Fruit fly (Drosophila melanogaster) whole organism, embryonic: ENCODE data around the gene CheA7a.

Source experiments
- Aef1 ChIP-seq: fragments of 200-800 bp; sonication (Bioruptor generic); IDR thresholded peaks from 3 replicates; pipeline ENCODE4 v1.3.6; 2022; ENCODE audit warnings: missing biosample characterization, missing genetic modification characterization
- CG1233 ChIP-seq: fragments of 200-800 bp; sonication (Bioruptor generic); optimal IDR thresholded peaks from 4 replicates; lab custom pipeline; 2018; ENCODE audit warnings: missing biosample characterization, mild to moderate bottlenecking, missing genetic modification characterization
- CG14860 ChIP-seq: fragments of 200-800 bp; sonication (Bioruptor generic); IDR thresholded peaks from 3 replicates; pipeline ENCODE4 v1.3.6; 2022; ENCODE audit warnings: missing biosample characterization, missing genetic modification characterization; ENCODE audit not compliant: partially characterized antibody
- CG30403 ChIP-seq: fragments of 200-800 bp; sonication (Bioruptor generic); optimal IDR thresholded peaks from 3 replicates; lab custom pipeline; 2016; ENCODE audit warnings: missing biosample characterization, missing genetic modification characterization
- CG9437 ChIP-seq: fragments of 200-800 bp; sonication (Bioruptor generic); optimal IDR thresholded peaks from 2 replicates; lab custom pipeline; 2018; ENCODE audit warnings: missing biosample characterization, mild to moderate bottlenecking, missing genetic modification characterization
- D19A ChIP-seq: fragments of 200-800 bp; optimal IDR thresholded peaks from 3 replicates; lab custom pipeline; 2019; ENCODE audit warnings: missing biosample characterization, mild to moderate bottlenecking, missing genetic modification characterization, moderate library complexity
- Mrtf ChIP-seq: fragments of 200-800 bp; sonication (Bioruptor generic); IDR thresholded peaks from 3 replicates; pipeline ENCODE4 v1.3.6; 2022; ENCODE audit warnings: missing biosample characterization, missing genetic modification characterization
- Nf-YB ChIP-seq: fragments of 200-800 bp; sonication (Bioruptor generic); optimal IDR thresholded peaks from 3 replicates; lab custom pipeline; 2019; ENCODE audit warnings: missing biosample characterization, mild to moderate bottlenecking, missing genetic modification characterization, moderate library complexity
- Ptx1 ChIP-seq: fragments of 200-800 bp; sonication (Bioruptor generic); IDR thresholded peaks from 2 replicates; pipeline ENCODE4 v1.3.6; 2022; ENCODE audit warnings: missing biosample characterization, missing genetic modification characterization
- ac ChIP-seq: fragments of 200-800 bp; sonication (Bioruptor generic); optimal IDR thresholded peaks from 3 replicates; lab custom pipeline; 2017; ENCODE audit warnings: missing biosample characterization, mild to moderate bottlenecking, missing genetic modification characterization
- tio ChIP-seq: fragments of 200-800 bp; sonication (Bioruptor generic); optimal IDR thresholded peaks from 2 replicates; lab custom pipeline; 2017; ENCODE audit warnings: missing biosample characterization, missing genetic modification characterization, inconsistent platforms
- tx ChIP-seq: fragments of 200-800 bp; sonication (Bioruptor generic); optimal IDR thresholded peaks from 2 replicates; lab custom pipeline; 2016; ENCODE audit warnings: missing biosample characterization, missing genetic modification characterization

Gene CheA7a

dm6 chrX:7425643-7426042 lies 47.7 kb downstream of the CheA7a start, which contains the start of gene CG32726:
Gene CG32726 (minus strand): TSS chrX:7425743.
- TF ChIP-seq Ptx1 (GFP tag; lab: Robert Waterston, UW) (no peak), CG14860 (GFP tag; lab: Robert Waterston, UW) (no peak), CG9437 (GFP tag; lab: Kevin White, UChicago) (no peak), Aef1 (GFP tag; lab: Robert Waterston, UW) (no peak), CG30403 (GFP tag; lab: Kevin White, UChicago) (no peak), tio (no peak), ac (GFP tag; lab: Kevin White, UChicago) (no peak), D19A (tag; lab: Kevin White, UChicago) (no peak), tx (GFP tag; lab: Kevin White, UChicago) (no peak), Nf-YB (no peak), CG1233 (GFP tag; lab: Kevin White, UChicago) (no peak), Mrtf (GFP tag; lab: Robert Waterston, UW) (no peak)
